Worm (Caenorhabditis elegans): Measurements from ENCODE around the gene str-225.

DNA sequence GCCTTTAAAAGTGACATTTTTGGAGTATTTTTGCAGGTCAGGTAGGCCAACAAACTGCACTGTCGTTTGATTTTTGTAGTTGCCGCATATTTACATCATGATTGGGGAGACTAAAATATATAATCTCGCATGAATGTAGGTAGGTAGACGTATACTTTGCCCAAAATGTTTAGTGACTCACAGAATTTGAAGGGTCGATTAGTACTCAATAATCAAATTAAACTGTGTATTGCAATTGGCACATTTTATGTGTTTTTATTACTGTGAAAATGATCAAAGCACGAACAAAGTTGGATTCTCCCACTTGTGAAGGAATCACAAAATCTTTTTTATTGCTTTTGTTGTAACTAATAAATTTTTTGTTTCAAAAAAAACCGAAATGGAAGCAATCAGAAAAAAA, 10.7 kb upstream of the str-225 start, which contains the start of gene C07G3.15:
- TF ChIP-seq med-1 (GFP tag; optimal IDR thresholded peaks at IDR 0.05; ENCODE audit: insufficient read depth) (no peak), ztf-29 (GFP tag; IDR thresholded peaks at IDR 0.05) (no peak), T22C8.4 (GFP tag; IDR thresholded peaks at IDR 0.05) (no peak), klf-2 (GFP tag; conservative IDR thresholded peaks at IDR 0.05) (no peak), cog-1 (tag; optimal IDR thresholded peaks at IDR 0.05) (no peak), flt-1 (GFP tag; IDR thresholded peaks at IDR 0.05) (no peak)
